Worm (Caenorhabditis elegans) whole organism, L3 larva: ENCODE data around the gene K02C4.5.
A peak's percentile ranks its signal among the peaks of the same experiment; 100 is the strongest.

Source experiments
- R02D3.7 ChIP-seq: fragments of 150-350 bp; optimal IDR thresholded peaks from 2 replicates; lab custom pipeline; 2014; ENCODE audit warnings: missing biosample characterization, missing genetic modification characterization
- ceh-16 ChIP-seq: sonication (generic microtip); optimal IDR thresholded peaks from 2 replicates; lab custom pipeline; 2017; ENCODE audit warnings: missing biosample characterization, missing genetic modification characterization
- nhr-28 ChIP-seq: fragments of 150-350 bp; optimal IDR thresholded peaks from 2 replicates; lab custom pipeline; 2014; ENCODE audit warnings: missing biosample characterization, missing genetic modification characterization
- pha-4 ChIP-seq: fragments of 150-350 bp; optimal IDR thresholded peaks from 2 replicates; lab custom pipeline; 2014; ENCODE audit warnings: missing biosample characterization, missing genetic modification reagents, missing genetic modification characterization
- skn-1 ChIP-seq: fragments of 150-350 bp; optimal IDR thresholded peaks from 2 replicates; lab custom pipeline; 2014; ENCODE audit warnings: missing biosample characterization, missing genetic modification characterization
- unc-39 ChIP-seq: sonication (generic microtip); optimal IDR thresholded peaks from 4 replicates; lab custom pipeline; 2017; ENCODE audit warnings: missing biosample characterization, missing genetic modification characterization
- zag-1 ChIP-seq: fragments of 150-350 bp; optimal IDR thresholded peaks from 2 replicates; lab custom pipeline; 2014; ENCODE audit warnings: missing biosample characterization, missing genetic modification characterization

- TF ChIP-seq zag-1 (tag; lab: Kevin White, UChicago) (no peak), nhr-28 (tag; lab: Kevin White, UChicago) (no peak), pha-4 (tag; lab: Kevin White, UChicago) (peak; percentile 14), R02D3.7 (no peak), ceh-16 (tag; lab: Kevin White, UChicago) (no peak), unc-39 (no peak), skn-1 (tag; lab: Kevin White, UChicago) (no peak)
These were observed 47.9 kb downstream of the K02C4.5 start for ce11 chrII:8126132-8126531.
